Worm (Caenorhabditis elegans): ENCODE data around the gene srlf-5.

- TF ChIP-seq nhr-90 (tag; optimal IDR thresholded peaks at IDR 0.05) (no peak), madf-8 (GFP tag; conservative IDR thresholded peaks at IDR 0.05) (no peak), akir-1 (GFP tag; optimal IDR thresholded peaks at IDR 0.05) (no peak), unc-130 (GFP tag; optimal IDR thresholded peaks at IDR 0.05) (no peak)
Observed at ce11 chrIV:12902430-12903110, 24.0 kb downstream of the srlf-5 start, which contains the start of gene K08D8.2.

Data from whole organism, young adult.